Fruit fly (Drosophila melanogaster) whole organism, embryonic: Measurements from ENCODE around the gene Pfdn2.
A peak's percentile ranks its signal among the peaks of the same experiment; 100 is the strongest.

ENCODE experiments used
- Atf-2 ChIP-seq: fragments of 200-800 bp; sonication (Bioruptor generic); optimal IDR thresholded peaks from 2 replicates; lab custom pipeline; 2016; ENCODE audit warnings: missing biosample characterization, missing genetic modification characterization
- B-H1 ChIP-seq: fragments of 200-800 bp; sonication (Bioruptor generic); IDR thresholded peaks from 3 replicates; pipeline ENCODE4 v1.3.6; 2022; ENCODE audit warnings: missing biosample characterization, missing genetic modification characterization
- B-H2 ChIP-seq: fragments of 200-800 bp; sonication (Bioruptor generic); optimal IDR thresholded peaks from 2 replicates; lab custom pipeline; 2018; ENCODE audit warnings: missing biosample characterization, mild to moderate bottlenecking, missing genetic modification characterization
- Blimp-1 ChIP-seq: fragments of 200-800 bp; sonication (Bioruptor generic); optimal IDR thresholded peaks from 3 replicates; lab custom pipeline; 2018; ENCODE audit warnings: missing biosample characterization, missing genetic modification characterization, mild to moderate bottlenecking, moderate library complexity, missing genetic modification reagents
- CG10366 ChIP-seq: fragments of 200-800 bp; sonication (Bioruptor generic); IDR thresholded peaks from 2 replicates; pipeline ENCODE4 v1.3.6; 2022; ENCODE audit warnings: missing biosample characterization, missing genetic modification characterization
- CG12391 ChIP-seq: fragments of 200-800 bp; sonication (Bioruptor generic); optimal IDR thresholded peaks from 3 replicates; lab custom pipeline; 2018; ENCODE audit warnings: missing biosample characterization, mild to moderate bottlenecking, missing genetic modification characterization, moderate library complexity
- CG14860 ChIP-seq: fragments of 200-800 bp; sonication (Bioruptor generic); IDR thresholded peaks from 3 replicates; pipeline ENCODE4 v1.3.6; 2022; ENCODE audit warnings: missing biosample characterization, missing genetic modification characterization; ENCODE audit not compliant: partially characterized antibody
- CG17612 ChIP-seq: fragments of 200-800 bp; sonication (Bioruptor generic); IDR thresholded peaks from 2 replicates; pipeline ENCODE4 v1.3.6; 2022; ENCODE audit warnings: missing biosample characterization, missing genetic modification characterization
- CG18619 ChIP-seq: fragments of 200-800 bp; sonication (Bioruptor generic); optimal IDR thresholded peaks from 3 replicates; lab custom pipeline; 2017; ENCODE audit warnings: missing biosample characterization, mild to moderate bottlenecking, missing genetic modification characterization
- CG3281 ChIP-seq: fragments of 200-800 bp; sonication (Bioruptor generic); optimal IDR thresholded peaks from 3 replicates; lab custom pipeline; 2017; ENCODE audit warnings: missing biosample characterization, mild to moderate bottlenecking, missing genetic modification characterization
- CG34376 ChIP-seq: fragments of 200-800 bp; sonication (Bioruptor generic); optimal IDR thresholded peaks from 2 replicates; lab custom pipeline; 2018; ENCODE audit warnings: missing biosample characterization, mild to moderate bottlenecking, missing genetic modification characterization
- CG4360 ChIP-seq: fragments of 200-800 bp; sonication (Bioruptor generic); IDR thresholded peaks from 2 replicates; pipeline ENCODE4 v1.3.6; 2022; ENCODE audit warnings: missing biosample characterization, missing genetic modification characterization
- CG4404 ChIP-seq: fragments of 200-800 bp; sonication (Bioruptor generic); IDR thresholded peaks from 2 replicates; pipeline ENCODE4 v1.3.6; 2022; ENCODE audit warnings: missing biosample characterization, missing genetic modification characterization
- CG8281 ChIP-seq: fragments of 200-800 bp; sonication (Bioruptor generic); optimal IDR thresholded peaks from 2 replicates; lab custom pipeline; 2018; ENCODE audit warnings: missing biosample characterization, mild to moderate bottlenecking, missing genetic modification characterization, moderate library complexity
- CG9609 ChIP-seq: fragments of 200-800 bp; sonication (Bioruptor generic); optimal IDR thresholded peaks from 3 replicates; lab custom pipeline; 2016; ENCODE audit warnings: missing biosample characterization, missing genetic modification characterization
- CG9876 ChIP-seq: fragments of 200-800 bp; sonication (Bioruptor generic); optimal IDR thresholded peaks from 2 replicates; lab custom pipeline; 2016; ENCODE audit warnings: missing biosample characterization, missing genetic modification characterization
- Deaf1 ChIP-seq: fragments of 200-800 bp; optimal IDR thresholded peaks from 3 replicates; lab custom pipeline; 2019; ENCODE audit warnings: missing biosample characterization, mild to moderate bottlenecking, missing genetic modification characterization, moderate library complexity
- Doc3 ChIP-seq: fragments of 200-800 bp; sonication (Bioruptor generic); IDR thresholded peaks from 3 replicates; pipeline ENCODE4 v1.3.6; 2022; ENCODE audit warnings: missing biosample characterization, missing genetic modification characterization; ENCODE audit not compliant: partially characterized antibody
- Dref ChIP-seq: fragments of 200-800 bp; sonication (Bioruptor generic); IDR thresholded peaks from 2 replicates; pipeline ENCODE4 v1.3.6; 2022; ENCODE audit warnings: missing biosample characterization, missing genetic modification characterization
- HLH4C ChIP-seq: fragments of 200-800 bp; sonication (Bioruptor generic); IDR thresholded peaks from 3 replicates; pipeline ENCODE4 v1.3.6; 2022; ENCODE audit warnings: missing biosample characterization, missing genetic modification characterization; ENCODE audit not compliant: partially characterized antibody
- HLHmδ ChIP-seq: fragments of 200-800 bp; sonication (Bioruptor generic); optimal IDR thresholded peaks from 2 replicates; lab custom pipeline; 2018; ENCODE audit warnings: missing biosample characterization, mild to moderate bottlenecking, missing genetic modification characterization, moderate library complexity
- Myb ChIP-seq: fragments of 200-800 bp; sonication (Bioruptor generic); optimal IDR thresholded peaks from 2 replicates; lab custom pipeline; 2016; ENCODE audit warnings: missing biosample characterization, missing genetic modification characterization
- Rfx ChIP-seq: fragments of 200-800 bp; sonication (Bioruptor generic); IDR thresholded peaks from 2 replicates; pipeline ENCODE4 v1.3.6; 2022; ENCODE audit warnings: missing biosample characterization, missing genetic modification characterization
- Sox100B ChIP-seq: fragments of 200-800 bp; sonication (Bioruptor generic); optimal IDR thresholded peaks from 3 replicates; lab custom pipeline; 2018; ENCODE audit warnings: missing biosample characterization, mild to moderate bottlenecking, missing genetic modification characterization
- ase ChIP-seq: fragments of 200-800 bp; sonication (Bioruptor generic); IDR thresholded peaks from 3 replicates; pipeline ENCODE4 v1.3.6; 2022; ENCODE audit warnings: missing biosample characterization, missing genetic modification characterization
- dan ChIP-seq: fragments of 200-800 bp; sonication (Bioruptor generic); IDR thresholded peaks from 2 replicates; pipeline ENCODE4 v1.3.6; 2022; ENCODE audit warnings: missing biosample characterization, missing genetic modification characterization
- dimm ChIP-seq: fragments of 200-800 bp; sonication (Bioruptor generic); IDR thresholded peaks from 2 replicates; pipeline ENCODE4 v1.3.6; 2022; ENCODE audit warnings: missing biosample characterization, missing genetic modification characterization
- dmrt11E ChIP-seq: fragments of 200-800 bp; sonication (Bioruptor generic); optimal IDR thresholded peaks from 3 replicates; lab custom pipeline; 2018; ENCODE audit warnings: missing biosample characterization, mild to moderate bottlenecking, missing genetic modification characterization, moderate library complexity
- gsb-n ChIP-seq: fragments of 200-800 bp; sonication (Bioruptor generic); optimal IDR thresholded peaks from 3 replicates; lab custom pipeline; 2018; ENCODE audit warnings: missing biosample characterization, mild to moderate bottlenecking, missing genetic modification characterization
- hth ChIP-seq: fragments of >200 bp; optimal IDR thresholded peaks from 2 replicates; lab custom pipeline; 2017; ENCODE audit warnings: inconsistent platforms
- jing ChIP-seq: fragments of 200-800 bp; sonication (Bioruptor generic); optimal IDR thresholded peaks from 2 replicates; lab custom pipeline; 2018; ENCODE audit warnings: missing biosample characterization, mild to moderate bottlenecking, missing genetic modification characterization
- klu ChIP-seq: fragments of 200-800 bp; sonication (Bioruptor generic); IDR thresholded peaks from 2 replicates; pipeline ENCODE4 v1.3.6; 2022; ENCODE audit warnings: missing biosample characterization, missing genetic modification characterization
- lola ChIP-seq, 3 experiments: fragments of >200 bp in 2 of 3; fragments of 200-800 bp in 1 of 3; sonication (Bioruptor generic) in 1 of 3; optimal IDR thresholded peaks; 2 replicates each; lab custom pipeline; 2017 to 2019; ENCODE audit warnings: missing biosample characterization in 3 of 3, missing genetic modification characterization in 3 of 3, mild to moderate bottlenecking in 1 of 3, moderate library complexity in 1 of 3
- pb ChIP-seq: fragments of 200-800 bp; sonication (Bioruptor generic); optimal IDR thresholded peaks from 3 replicates; lab custom pipeline; 2016; ENCODE audit warnings: missing biosample characterization, missing genetic modification characterization
- pfk ChIP-seq: fragments of 200-800 bp; sonication (Bioruptor generic); optimal IDR thresholded peaks from 2 replicates; lab custom pipeline; 2018; ENCODE audit warnings: missing biosample characterization, mild to moderate bottlenecking, missing genetic modification characterization, moderate library complexity
- prd ChIP-seq, 3 experiments: fragments of >200 bp in 2 of 3; fragments of 200-800 bp in 1 of 3; sonication (Bioruptor generic) in 1 of 3; optimal IDR thresholded peaks in 2 of 3; IDR thresholded peaks in 1 of 3; 2 replicates in 2 of 3; 3 replicates in 1 of 3; pipeline versions ENCODE4 v1.3.6 to Lab custom; 2017 to 2022; ENCODE audit warnings: missing biosample characterization in 1 of 3, missing genetic modification characterization in 1 of 3
- ro ChIP-seq: fragments of 200-800 bp; sonication (Bioruptor generic); IDR thresholded peaks from 2 replicates; pipeline ENCODE4 v1.3.6; 2022; ENCODE audit warnings: missing biosample characterization, missing genetic modification characterization
- schlank ChIP-seq: fragments of 200-800 bp; sonication (Bioruptor generic); optimal IDR thresholded peaks from 2 replicates; lab custom pipeline; 2018; ENCODE audit warnings: missing biosample characterization, mild to moderate bottlenecking, missing genetic modification characterization
- sd ChIP-seq: fragments of 200-800 bp; sonication (Bioruptor generic); optimal IDR thresholded peaks from 3 replicates; lab custom pipeline; 2018; ENCODE audit warnings: missing biosample characterization, mild to moderate bottlenecking, missing genetic modification characterization, moderate library complexity
- unc-4 ChIP-seq: fragments of 200-800 bp; sonication (Bioruptor generic); IDR thresholded peaks from 2 replicates; pipeline ENCODE4 v1.3.6; 2022; ENCODE audit warnings: missing biosample characterization, missing genetic modification characterization; ENCODE audit not compliant: partially characterized antibody
- vvl ChIP-seq: fragments of 200-800 bp; sonication (Bioruptor generic); IDR thresholded peaks from 2 replicates; pipeline ENCODE4 v1.3.6; 2022; ENCODE audit warnings: missing biosample characterization, missing genetic modification characterization
- wek ChIP-seq: fragments of 200-800 bp; sonication (Bioruptor generic); optimal IDR thresholded peaks from 3 replicates; lab custom pipeline; 2018; ENCODE audit warnings: missing biosample characterization, mild to moderate bottlenecking, missing genetic modification characterization, moderate library complexity
- z ChIP-seq: fragments of 200-800 bp; sonication (Bioruptor generic); IDR thresholded peaks from 3 replicates; pipeline ENCODE4 v1.3.6; 2022; ENCODE audit warnings: missing biosample characterization, missing genetic modification characterization

The Pfdn2 gene

DNA sequence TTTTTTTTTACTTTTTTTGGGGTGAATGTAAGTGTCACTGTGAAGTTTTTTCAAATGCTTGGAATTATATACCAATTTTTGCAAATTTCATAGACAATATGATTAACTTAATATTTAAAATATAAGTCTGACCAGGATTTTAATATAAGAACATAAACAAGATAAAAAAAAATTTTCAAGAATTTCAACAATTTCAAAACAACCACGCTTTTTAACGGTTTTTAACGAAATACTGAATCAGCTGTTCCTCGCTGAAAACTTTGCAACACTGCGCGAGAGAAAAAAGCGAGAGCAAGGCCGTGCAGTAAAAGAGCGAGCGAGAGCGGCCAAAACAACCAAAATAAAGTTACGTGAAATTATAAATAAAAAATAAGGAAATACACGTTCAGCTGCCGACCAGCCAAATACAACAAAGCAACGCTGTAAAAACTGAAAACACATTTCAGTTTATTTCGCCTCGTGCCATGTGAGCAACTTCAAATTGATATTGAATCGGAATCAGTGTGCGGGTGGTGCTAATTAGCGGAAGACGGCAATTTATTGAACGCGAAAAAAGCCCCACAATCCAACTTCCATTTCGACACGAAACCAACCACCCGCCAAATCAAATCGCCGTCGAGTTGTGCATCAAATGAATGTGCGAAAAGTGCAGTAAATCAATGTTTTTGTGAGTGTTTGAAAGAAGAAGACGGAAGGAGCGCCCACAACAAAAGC, 22.2 kb upstream of the Pfdn2 start, which contains the start of the genes CG46439, Iyd and CG33947 (continued):
- TF ChIP-seq CG14860 (GFP tag; lab: Robert Waterston, UW) (no peak), HLHmδ (GFP tag; lab: Kevin White, UChicago) (no peak), jing (GFP tag; lab: Kevin White, UChicago) (no peak), CG17612 (GFP tag; lab: Robert Waterston, UW) (no peak), wek (GFP tag; lab: Kevin White, UChicago) (no peak), gsb-n (no peak), Doc3 (GFP tag; lab: Robert Waterston, UW) (0 out of 3 replicates have a peak, but pooled peaks have one; percentile 31), Dref (GFP tag; lab: Robert Waterston, UW) (no peak), CG34376 (GFP tag; lab: Kevin White, UChicago) (peak; percentile 41), dimm (no peak), dmrt11E (tag; lab: Kevin White, UChicago) (no peak), CG4360 (peak; percentile 38; the same call in 1 of the 2 replicates), Sox100B (no peak), B-H1 (no peak), HLH4C (GFP tag; lab: Robert Waterston, UW) (no peak), ase (GFP tag; lab: Robert Waterston, UW) (no peak), CG10366 (GFP tag; lab: Robert Waterston, UW) (no peak), CG9609 (GFP tag; lab: Kevin White, UChicago) (no peak), klu (GFP tag; lab: Robert Waterston, UW) (no peak), CG8281 (tag; lab: Kevin White, UChicago) (no peak), Deaf1 (peak; percentile 46), pfk (GFP tag; lab: Kevin White, UChicago) (no peak), schlank (tag; lab: Kevin White, UChicago) (no peak), ro (no peak), vvl (GFP tag; lab: Robert Waterston, UW) (peak; percentile 14; the same call in 1 of the 2 replicates), Blimp-1 (no peak), CG18619 (GFP tag; lab: Kevin White, UChicago) (no peak), lola (GFP tag; optimal IDR thresholded peaks at IDR 0.05; lab: Kevin White, UChicago) (no peak), prd (optimal IDR thresholded peaks at IDR 0.05; lab: Kevin White, UChicago) (no peak), prd (GFP tag; IDR thresholded peaks at IDR 0.05; lab: Robert Waterston, UW) (no peak), pb (GFP tag; lab: Kevin White, UChicago) (no peak), hth (lab: Kevin White, UChicago) (no peak), dan (GFP tag; lab: Robert Waterston, UW) (no peak), CG9876 (GFP tag; lab: Kevin White, UChicago) (no peak), Atf-2 (no peak), sd (tag; lab: Kevin White, UChicago) (no peak), z (no peak), Myb (GFP tag; lab: Kevin White, UChicago) (peak; percentile 93), unc-4 (GFP tag; lab: Robert Waterston, UW) (peak; percentile 40; the same call in 1 of the 2 replicates), Rfx (GFP tag; lab: Robert Waterston, UW) (0 out of 2 replicates have a peak, but pooled peaks have one; percentile 28), CG12391 (tag; lab: Kevin White, UChicago) (no peak), B-H2 (GFP tag; lab: Kevin White, UChicago) (peak; percentile 6), CG4404 (no peak), CG3281 (GFP tag; lab: Kevin White, UChicago) (no peak)
